Worm (Caenorhabditis elegans) whole organism, midembryonic: Measurements from ENCODE around the gene str-156.

Experiments
- T22C8.4 ChIP-seq: fragments of 200-800 bp; sonication (Bioruptor generic); IDR thresholded peaks from 2 replicates; pipeline ENCODE4 v1.3.6; 2022; ENCODE audit warnings: missing genetic modification characterization, missing compliant biosample characterization
- flt-1 ChIP-seq: fragments of 200-800 bp; sonication (Bioruptor generic); IDR thresholded peaks from 2 replicates; pipeline ENCODE4 v1.3.6; 2022; ENCODE audit warnings: missing genetic modification characterization, missing compliant biosample characterization
- ztf-29 ChIP-seq: fragments of 200-800 bp; sonication (Bioruptor generic); IDR thresholded peaks from 2 replicates; pipeline ENCODE4 v1.3.6; 2022; ENCODE audit warnings: missing genetic modification reagents, missing genetic modification characterization, missing compliant biosample characterization

The str-156 gene

ce11 chrIV:4963834-4964233 lies 50.6 kb downstream of the str-156 start, which contains the start of gene txt-3:
TSS of gene txt-3 (plus strand) at chrIV:4963958.
- no peak for TF ChIP-seq ztf-29 (GFP tag; lab: Robert Waterston, UW)
- no peak for TF ChIP-seq flt-1
- TF ChIP-seq T22C8.4 (GFP tag; lab: Robert Waterston, UW) = no peak
